Worm (Caenorhabditis elegans) whole organism, young adult: Measurements from ENCODE around the gene F47B7.3.

Experiments
- B0261.1 ChIP-seq: sonication (generic microtip); optimal IDR thresholded peaks from 2 replicates; lab custom pipeline; 2016; ENCODE audit warnings: mild to moderate bottlenecking, missing genetic modification characterization, moderate library complexity, missing compliant biosample characterization
- D2030.7 ChIP-seq: fragments of 200-800 bp; sonication (Bioruptor generic); IDR thresholded peaks from 2 replicates; pipeline ENCODE4 v1.3.6; 2022; ENCODE audit warnings: missing genetic modification reagents, missing genetic modification characterization, missing compliant biosample characterization
- F37B4.10 ChIP-seq: fragments of 200-800 bp; sonication (Bioruptor generic); IDR thresholded peaks from 2 replicates; pipeline ENCODE4 v1.3.6; 2022; ENCODE audit warnings: missing genetic modification characterization, missing compliant biosample characterization
- F49E8.2 ChIP-seq: sonication (generic microtip); optimal IDR thresholded peaks from 3 replicates; lab custom pipeline; 2017; ENCODE audit warnings: missing genetic modification characterization, mild to moderate bottlenecking, missing compliant biosample characterization, antibody characterized with exemption, moderate library complexity; ENCODE audit not compliant: insufficient read depth
- F55B11.4 ChIP-seq: sonication (generic microtip); optimal IDR thresholded peaks from 2 replicates; lab custom pipeline; 2016; ENCODE audit warnings: missing compliant biosample characterization, missing genetic modification characterization, borderline replicate concordance; ENCODE audit not compliant: insufficient read depth
- F57A8.1 ChIP-seq: fragments of 200-800 bp; sonication (Bioruptor generic); optimal IDR thresholded peaks from 2 replicates; lab custom pipeline; 2018; ENCODE audit warnings: mild to moderate bottlenecking, missing genetic modification characterization, moderate library complexity, missing compliant biosample characterization
- F57C9.4 ChIP-seq: sonication (generic microtip); optimal IDR thresholded peaks from 2 replicates; lab custom pipeline; 2017; ENCODE audit warnings: mild to moderate bottlenecking, missing genetic modification characterization, missing compliant biosample characterization
- Y53F4B.3 ChIP-seq: fragments of 200-800 bp; sonication (Bioruptor generic); IDR thresholded peaks from 2 replicates; pipeline ENCODE4 v1.3.6; 2022; ENCODE audit warnings: missing genetic modification reagents, missing genetic modification characterization, missing compliant biosample characterization
- akir-1 ChIP-seq: fragments of 200-800 bp; sonication (Bioruptor generic); optimal IDR thresholded peaks from 2 replicates; lab custom pipeline; 2018; ENCODE audit warnings: mild to moderate bottlenecking, missing genetic modification characterization, moderate library complexity, missing compliant biosample characterization
- ama-1 ChIP-seq, 3 experiments: fragments of 150-350 bp in 1 of 3; sonication (generic microtip) in 2 of 3; optimal IDR thresholded peaks; 2 replicates each; lab custom pipeline; 2014 to 2018; ENCODE audit warnings: missing biosample characterization in 2 of 3, missing genetic modification characterization in 2 of 3, missing genetic modification reagents in 2 of 3
- attf-3 ChIP-seq: fragments of 200-800 bp; sonication (Bioruptor generic); conservative IDR thresholded peaks from 2 replicates; pipeline ENCODE4 v1.3.6; 2022; ENCODE audit warnings: missing genetic modification reagents, missing genetic modification characterization, missing compliant biosample characterization
- cebp-1 ChIP-seq, 2 experiments: fragments of 200-800 bp in 1 of 2; sonication (Bioruptor generic) in 1 of 2; sonication (generic microtip) in 1 of 2; IDR thresholded peaks in 1 of 2; optimal IDR thresholded peaks in 1 of 2; 2 replicates each; pipeline versions ENCODE4 v1.3.6 to Lab custom; 2017 to 2022; ENCODE audit warnings: missing compliant biosample characterization in 2 of 2, missing genetic modification characterization in 2 of 2, mild to moderate bottlenecking in 1 of 2, missing genetic modification reagents in 1 of 2, moderate library complexity in 1 of 2
- ceh-100 ChIP-seq: fragments of 200-800 bp; sonication (Bioruptor generic); IDR thresholded peaks from 2 replicates; pipeline ENCODE4 v1.3.6; 2022; ENCODE audit warnings: missing genetic modification reagents, missing genetic modification characterization, missing compliant biosample characterization
- ceh-27 ChIP-seq: fragments of 200-800 bp; sonication (Bioruptor generic); optimal IDR thresholded peaks from 2 replicates; lab custom pipeline; 2018; ENCODE audit warnings: mild to moderate bottlenecking, missing genetic modification characterization, moderate library complexity, missing compliant biosample characterization
- chd-7 ChIP-seq: sonication (generic microtip); optimal IDR thresholded peaks from 2 replicates; lab custom pipeline; 2016; ENCODE audit warnings: mild to moderate bottlenecking, missing genetic modification characterization, moderate library complexity, missing compliant biosample characterization
- dpl-1 ChIP-seq: fragments of 150-350 bp; optimal IDR thresholded peaks from 2 replicates; lab custom pipeline; 2014; ENCODE audit warnings: missing biosample characterization, missing genetic modification reagents, missing genetic modification characterization
- egl-18 ChIP-seq: fragments of 200-800 bp; sonication (Bioruptor generic); IDR thresholded peaks from 2 replicates; pipeline ENCODE4 v1.3.6; 2022; ENCODE audit warnings: missing genetic modification reagents, missing genetic modification characterization, missing compliant biosample characterization
- egl-44 ChIP-seq: fragments of 200-800 bp; sonication (Bioruptor generic); IDR thresholded peaks from 2 replicates; pipeline ENCODE4 v1.3.6; 2022; ENCODE audit warnings: missing genetic modification reagents, missing genetic modification characterization, missing compliant biosample characterization
- ekl-4 ChIP-seq: fragments of 200-800 bp; sonication (Bioruptor generic); IDR thresholded peaks from 2 replicates; pipeline ENCODE4 v1.3.6; 2022; ENCODE audit warnings: missing genetic modification reagents, missing genetic modification characterization, missing compliant biosample characterization
- him-1 ChIP-seq: sonication (generic microtip); optimal IDR thresholded peaks from 2 replicates; lab custom pipeline; 2016; ENCODE audit warnings: missing genotype, missing genetic modification reagents, missing genetic modification characterization, missing compliant biosample characterization
- hlh-12 ChIP-seq: sonication (generic microtip); optimal IDR thresholded peaks from 2 replicates; lab custom pipeline; 2016; ENCODE audit warnings: missing genetic modification characterization, missing compliant biosample characterization
- let-526 ChIP-seq: fragments of 200-800 bp; sonication (Bioruptor generic); IDR thresholded peaks from 2 replicates; pipeline ENCODE4 v1.3.6; 2022; ENCODE audit warnings: missing genetic modification reagents, missing genetic modification characterization, missing compliant biosample characterization
- let-607 ChIP-seq, 2 experiments: fragments of 200-800 bp in 1 of 2; sonication (Bioruptor generic) in 1 of 2; sonication (generic microtip) in 1 of 2; optimal IDR thresholded peaks; 2 replicates each; lab custom pipeline; 2016 to 2018; ENCODE audit warnings: mild to moderate bottlenecking in 2 of 2, missing compliant biosample characterization in 2 of 2, missing genetic modification characterization in 2 of 2, moderate library complexity in 2 of 2, missing genotype in 1 of 2
- lin-26 ChIP-seq: fragments of 200-800 bp; sonication (Bioruptor generic); IDR thresholded peaks from 2 replicates; pipeline ENCODE4 v1.3.6; 2022; ENCODE audit warnings: missing genetic modification reagents, missing genetic modification characterization, missing compliant biosample characterization
- lin-35 ChIP-seq, 3 experiments: fragments of 150-350 bp in 2 of 3; sonication (generic microtip) in 1 of 3; optimal IDR thresholded peaks; 2 replicates each; lab custom pipeline; 2014 to 2018; ENCODE audit warnings: missing biosample characterization in 3 of 3, missing genetic modification characterization in 3 of 3, missing genetic modification reagents in 3 of 3
- lin-40 ChIP-seq: sonication (generic microtip); optimal IDR thresholded peaks from 2 replicates; lab custom pipeline; 2016; ENCODE audit warnings: missing genetic modification characterization, mild to moderate bottlenecking, missing compliant biosample characterization, missing genotype, missing genetic modification reagents
- lin-54 ChIP-seq: fragments of 200-800 bp; sonication (Bioruptor generic); optimal IDR thresholded peaks from 2 replicates; lab custom pipeline; 2018; ENCODE audit warnings: mild to moderate bottlenecking, missing genetic modification characterization, missing compliant biosample characterization
- lsy-27 ChIP-seq: sonication (generic microtip); optimal IDR thresholded peaks from 2 replicates; lab custom pipeline; 2017; ENCODE audit warnings: missing genetic modification characterization, mild to moderate bottlenecking, missing compliant biosample characterization, antibody characterized with exemption, missing genotype, borderline replicate concordance; ENCODE audit not compliant: insufficient read depth
- madf-3 ChIP-seq: fragments of 200-800 bp; sonication (Bioruptor generic); IDR thresholded peaks from 2 replicates; pipeline ENCODE4 v1.3.6; 2022; ENCODE audit warnings: missing genetic modification reagents, missing genetic modification characterization, missing compliant biosample characterization
- mcd-1 ChIP-seq: fragments of 200-800 bp; sonication (Bioruptor generic); IDR thresholded peaks from 2 replicates; pipeline ENCODE4 v1.3.6; 2022; ENCODE audit warnings: missing genetic modification reagents, missing genetic modification characterization, missing compliant biosample characterization
- mes-4 ChIP-seq: sonication (generic microtip); optimal IDR thresholded peaks from 2 replicates; lab custom pipeline; 2016; ENCODE audit warnings: missing genotype, missing genetic modification characterization, missing compliant biosample characterization
- mxl-1 ChIP-seq: sonication (generic microtip); optimal IDR thresholded peaks from 2 replicates; lab custom pipeline; 2016; ENCODE audit warnings: missing genetic modification characterization, missing compliant biosample characterization
- pbrm-1 ChIP-seq: fragments of 200-800 bp; sonication (Bioruptor generic); IDR thresholded peaks from 2 replicates; pipeline ENCODE4 v1.3.6; 2022; ENCODE audit warnings: missing genetic modification reagents, missing genetic modification characterization, missing compliant biosample characterization
- rpc-1 ChIP-seq, 2 experiments: fragments of 150-350 bp in 1 of 2; sonication (generic microtip) in 1 of 2; optimal IDR thresholded peaks; 2 replicates each; lab custom pipeline; 2014 to 2018; ENCODE audit warnings: missing biosample characterization in 1 of 2, missing genetic modification characterization in 1 of 2, missing genetic modification reagents in 1 of 2, missing genotype in 1 of 2
- sea-2 ChIP-seq: fragments of 200-800 bp; sonication (Bioruptor generic); IDR thresholded peaks from 2 replicates; pipeline ENCODE4 v1.3.6; 2022; ENCODE audit warnings: missing genetic modification characterization, missing compliant biosample characterization
- snpc-1.1 ChIP-seq: sonication (generic microtip); optimal IDR thresholded peaks from 2 replicates; lab custom pipeline; 2017; ENCODE audit warnings: missing genetic modification characterization, mild to moderate bottlenecking, missing compliant biosample characterization, antibody characterized with exemption, moderate library complexity, missing genotype, missing genetic modification reagents; ENCODE audit not compliant: insufficient read depth
- snpc-3.4 ChIP-seq: sonication (generic microtip); optimal IDR thresholded peaks from 2 replicates; lab custom pipeline; 2017; ENCODE audit warnings: missing genetic modification characterization, mild to moderate bottlenecking, missing compliant biosample characterization, antibody characterized with exemption, moderate library complexity, missing genotype, missing genetic modification reagents
- snpc-4 ChIP-seq, 5 experiments: fragments of 150-350 bp in 1 of 5; sonication (generic microtip) in 4 of 5; optimal IDR thresholded peaks; 2 replicates each; lab custom pipeline; 2014 to 2018; ENCODE audit warnings: missing genetic modification characterization in 5 of 5, missing biosample characterization in 3 of 5, antibody characterized with exemption in 2 of 5, mild to moderate bottlenecking in 2 of 5, missing compliant biosample characterization in 2 of 5, missing genotype in 2 of 5, moderate library complexity in 2 of 5, missing genetic modification reagents in 1 of 5
- tbp1 ChIP-seq: fragments of 200-800 bp; sonication (Bioruptor generic); optimal IDR thresholded peaks from 2 replicates; lab custom pipeline; 2018; ENCODE audit warnings: mild to moderate bottlenecking, missing genetic modification characterization, missing compliant biosample characterization
- ztf-18 ChIP-seq: sonication (generic microtip); optimal IDR thresholded peaks from 2 replicates; lab custom pipeline; 2016; ENCODE audit warnings: missing genotype, mild to moderate bottlenecking, missing genetic modification characterization, missing compliant biosample characterization
- ztf-26 ChIP-seq: sonication (generic microtip); optimal IDR thresholded peaks from 2 replicates; lab custom pipeline; 2017; ENCODE audit warnings: missing genetic modification characterization, missing compliant biosample characterization
- ztf-3 ChIP-seq: fragments of 200-800 bp; sonication (Bioruptor generic); optimal IDR thresholded peaks from 2 replicates; lab custom pipeline; 2018; ENCODE audit warnings: mild to moderate bottlenecking, missing genetic modification characterization, missing compliant biosample characterization

F47B7.3 gene

ce11 chrX:3793389-3793788 is 29.2 kb upstream of the F47B7.3 start (continued):
- TF ChIP-seq cebp-1 (GFP tag; IDR thresholded peaks at IDR 0.05; lab: Robert Waterston, UW) (no peak), cebp-1 (tag; optimal IDR thresholded peaks at IDR 0.05; lab: Kevin White, UChicago) (no peak), lin-54 (GFP tag; lab: Kevin White, UChicago) (peak; percentile 41), tbp1 (GFP tag; lab: Kevin White, UChicago) (peak; percentile 89), snpc-1.1 (tag; lab: Kevin White, UChicago) (peak; percentile 4), ceh-27 (GFP tag; lab: Kevin White, UChicago) (peak; percentile 65), mes-4 (peak; percentile 62), ekl-4 (GFP tag; lab: Robert Waterston, UW) (peak; percentile 76), madf-3 (GFP tag; lab: Robert Waterston, UW) (peak; percentile 77; the same call in 1 of the 2 replicates), snpc-4 (GFP tag; optimal IDR thresholded peaks at IDR 0.05; lab: Kevin White, UChicago) (peak; percentile 73), snpc-4 (tag; optimal IDR thresholded peaks at IDR 0.05; lab: Kevin White, UChicago) (peak in 3 of 4 experiments; percentile 59 to 80 (median 70)), lin-26 (peak; percentile 91), akir-1 (GFP tag; lab: Kevin White, UChicago) (no peak), F55B11.4 (tag; lab: Kevin White, UChicago) (no peak), ztf-26 (tag; lab: Kevin White, UChicago) (peak; percentile 20), lin-35 (GFP tag; optimal IDR thresholded peaks at IDR 0.05; lab: Kevin White, UChicago) (no peak), lin-40 (tag; lab: Kevin White, UChicago) (peak; percentile 25), D2030.7 (GFP tag; lab: Robert Waterston, UW) (peak; percentile 85), ceh-100 (GFP tag; lab: Robert Waterston, UW) (no peak), pbrm-1 (GFP tag; lab: Robert Waterston, UW) (peak; percentile 83), let-607 (tag; optimal IDR thresholded peaks at IDR 0.05; lab: Kevin White, UChicago) (peak in 1 of 2 experiments; percentile 34), ztf-3 (GFP tag; lab: Kevin White, UChicago) (no peak), ama-1 (optimal IDR thresholded peaks at IDR 0.05; lab: Kevin White, UChicago) (no peak), ama-1 (GFP tag; optimal IDR thresholded peaks at IDR 0.05; lab: Kevin White, UChicago) (peak in 1 of 2 experiments; percentile 33), mxl-1 (peak; percentile 51), ztf-18 (tag; lab: Kevin White, UChicago) (peak; percentile 79), attf-3 (GFP tag; lab: Robert Waterston, UW) (no peak), egl-44 (no peak), hlh-12 (tag; lab: Kevin White, UChicago) (peak; percentile 58), F49E8.2 (peak; percentile 4), rpc-1 (optimal IDR thresholded peaks at IDR 0.05; lab: Kevin White, UChicago) (peak; percentile 83), rpc-1 (tag; optimal IDR thresholded peaks at IDR 0.05; lab: Kevin White, UChicago) (peak; percentile 97), lsy-27 (tag; lab: Kevin White, UChicago) (peak; percentile 57), dpl-1 (GFP tag; lab: Kevin White, UChicago) (no peak), let-526 (GFP tag; lab: Robert Waterston, UW) (0 out of 2 replicates have a peak, but pooled peaks have one; percentile 41), him-1 (tag; lab: Kevin White, UChicago) (peak; percentile 91), mcd-1 (peak; percentile 29; the same call in 1 of the 2 replicates), F57A8.1 (GFP tag; lab: Kevin White, UChicago) (peak; percentile 25), B0261.1 (tag; lab: Kevin White, UChicago) (peak; percentile 77), F37B4.10 (GFP tag; lab: Robert Waterston, UW) (no peak), snpc-3.4 (peak; percentile 69), chd-7 (peak; percentile 21), F57C9.4 (no peak), egl-18 (GFP tag; lab: Robert Waterston, UW) (no peak), Y53F4B.3 (GFP tag; lab: Robert Waterston, UW) (peak; percentile 41), sea-2 (no peak)
